Worm (Caenorhabditis elegans) whole organism, mixed stage, embryonic: ENCODE measurements around the gene cpar-1.
A peak's percentile ranks its signal among the peaks of the same experiment; 100 is the strongest.
"Not testable (repeated sequence)": the region's sequence is repeated elsewhere in the genome, so short reads cannot be mapped to it uniquely, and the experiment has no call there.

Experiments
- M03D4.4 ChIP-seq: sonication (generic microtip); optimal IDR thresholded peaks from 2 replicates; lab custom pipeline; 2017; ENCODE audit warnings: mild to moderate bottlenecking, missing genetic modification characterization, missing compliant biosample characterization
- bed-3 ChIP-seq: fragments of 200-800 bp; sonication (Bioruptor generic); optimal IDR thresholded peaks from 3 replicates; lab custom pipeline; 2018; ENCODE audit warnings: mild to moderate bottlenecking, missing genetic modification characterization, moderate library complexity, missing compliant biosample characterization
- blmp-1 ChIP-seq: fragments of 150-350 bp; optimal IDR thresholded peaks from 2 replicates; lab custom pipeline; 2014; ENCODE audit warnings: missing biosample characterization, missing genetic modification characterization
- ceh-39 ChIP-seq: fragments of 150-350 bp; optimal IDR thresholded peaks from 2 replicates; lab custom pipeline; 2014; ENCODE audit warnings: missing biosample characterization, missing genetic modification characterization
- ceh-43 ChIP-seq: fragments of 200-800 bp; sonication (Bioruptor generic); optimal IDR thresholded peaks from 2 replicates; lab custom pipeline; 2018; ENCODE audit warnings: mild to moderate bottlenecking, missing genetic modification characterization, moderate library complexity, missing compliant biosample characterization
- ceh-83 ChIP-seq: fragments of 200-800 bp; sonication (Bioruptor generic); optimal IDR thresholded peaks from 2 replicates; lab custom pipeline; 2018; ENCODE audit warnings: mild to moderate bottlenecking, missing genetic modification characterization, missing compliant biosample characterization
- ces-1 ChIP-seq: fragments of 150-350 bp; optimal IDR thresholded peaks from 2 replicates; lab custom pipeline; 2014; ENCODE audit warnings: missing biosample characterization, missing genetic modification reagents, missing genetic modification characterization
- elt-1 ChIP-seq: sonication (generic microtip); optimal IDR thresholded peaks from 2 replicates; lab custom pipeline; 2017; ENCODE audit warnings: missing genetic modification characterization, mild to moderate bottlenecking, missing compliant biosample characterization, antibody characterized with exemption, moderate library complexity, borderline replicate concordance; ENCODE audit not compliant: insufficient read depth
- elt-3 ChIP-seq: fragments of 150-350 bp; optimal IDR thresholded peaks from 2 replicates; lab custom pipeline; 2014; ENCODE audit warnings: missing biosample characterization, missing genetic modification characterization
- flh-1 ChIP-seq: fragments of 200-800 bp; sonication (Bioruptor generic); optimal IDR thresholded peaks from 2 replicates; lab custom pipeline; 2018; ENCODE audit warnings: mild to moderate bottlenecking, missing genetic modification characterization, moderate library complexity, missing compliant biosample characterization
- ham-2 ChIP-seq: fragments of 200-800 bp; sonication (Bioruptor generic); optimal IDR thresholded peaks from 2 replicates; lab custom pipeline; 2018; ENCODE audit warnings: mild to moderate bottlenecking, missing genetic modification characterization, missing compliant biosample characterization
- hlh-1 ChIP-seq: fragments of 150-350 bp; optimal IDR thresholded peaks from 2 replicates; lab custom pipeline; 2014; ENCODE audit warnings: missing biosample characterization, missing genetic modification reagents, missing genetic modification characterization
- lin-13 ChIP-seq: fragments of 150-350 bp; optimal IDR thresholded peaks from 2 replicates; lab custom pipeline; 2014; ENCODE audit warnings: missing biosample characterization, missing genetic modification characterization
- lin-32 ChIP-seq: fragments of 200-800 bp; sonication (Bioruptor generic); optimal IDR thresholded peaks from 2 replicates; lab custom pipeline; 2018; ENCODE audit warnings: mild to moderate bottlenecking, missing genetic modification characterization, missing compliant biosample characterization
- lsy-2 ChIP-seq: fragments of 150-350 bp; optimal IDR thresholded peaks from 2 replicates; lab custom pipeline; 2014; ENCODE audit warnings: missing biosample characterization, missing genetic modification characterization
- mab-5 ChIP-seq: fragments of 150-350 bp; optimal IDR thresholded peaks from 2 replicates; lab custom pipeline; 2014; ENCODE audit warnings: missing biosample characterization, missing genetic modification characterization
- mep-1 ChIP-seq: fragments of 150-350 bp; optimal IDR thresholded peaks from 2 replicates; lab custom pipeline; 2017; ENCODE audit warnings: missing biosample characterization, missing genetic modification reagents, missing genetic modification characterization, inconsistent platforms
- mls-2 ChIP-seq: sonication (generic microtip); optimal IDR thresholded peaks from 2 replicates; lab custom pipeline; 2016; ENCODE audit warnings: mild to moderate bottlenecking, missing genetic modification characterization, moderate library complexity, missing compliant biosample characterization
- nhr-12 ChIP-seq: fragments of 150-350 bp; optimal IDR thresholded peaks from 2 replicates; lab custom pipeline; 2014; ENCODE audit warnings: missing biosample characterization, missing genetic modification characterization
- nhr-237 ChIP-seq: fragments of 150-350 bp; optimal IDR thresholded peaks from 2 replicates; lab custom pipeline; 2014; ENCODE audit warnings: missing biosample characterization, missing genetic modification characterization
- nhr-28 ChIP-seq: fragments of 150-350 bp; optimal IDR thresholded peaks from 2 replicates; lab custom pipeline; 2014; ENCODE audit warnings: missing biosample characterization, missing genetic modification characterization
- nhr-76 ChIP-seq: sonication (generic microtip); optimal IDR thresholded peaks from 2 replicates; lab custom pipeline; 2017; ENCODE audit warnings: missing biosample characterization, missing genetic modification characterization
- pha-4 ChIP-seq: fragments of 150-350 bp; optimal IDR thresholded peaks from 2 replicates; lab custom pipeline; 2018; ENCODE audit warnings: missing biosample characterization, missing genetic modification reagents, missing genetic modification characterization
- sem-2 ChIP-seq: fragments of 200-800 bp; sonication (Bioruptor generic); optimal IDR thresholded peaks from 2 replicates; lab custom pipeline; 2018; ENCODE audit warnings: mild to moderate bottlenecking, missing genetic modification characterization, missing compliant biosample characterization
- snpc-4 ChIP-seq: fragments of 150-350 bp; optimal IDR thresholded peaks from 2 replicates; lab custom pipeline; 2014; ENCODE audit warnings: missing biosample characterization, missing genetic modification characterization
- sptf-1 ChIP-seq: sonication (generic microtip); optimal IDR thresholded peaks from 2 replicates; lab custom pipeline; 2017; ENCODE audit warnings: mild to moderate bottlenecking, missing genetic modification characterization, moderate library complexity, missing compliant biosample characterization
- tbx-8 ChIP-seq: fragments of 200-800 bp; sonication (Bioruptor generic); optimal IDR thresholded peaks from 2 replicates; lab custom pipeline; 2018; ENCODE audit warnings: mild to moderate bottlenecking, missing genetic modification characterization, moderate library complexity, missing compliant biosample characterization
- unc-120 ChIP-seq: sonication (generic microtip); optimal IDR thresholded peaks from 2 replicates; lab custom pipeline; 2017; ENCODE audit warnings: missing genetic modification characterization, missing compliant biosample characterization; ENCODE audit not compliant: poor library complexity, severe bottlenecking
- unc-62 ChIP-seq: fragments of 150-350 bp; optimal IDR thresholded peaks from 2 replicates; lab custom pipeline; 2014; ENCODE audit warnings: missing biosample characterization, missing genetic modification reagents, missing genetic modification characterization
- ztf-11 ChIP-seq: fragments of 150-350 bp; optimal IDR thresholded peaks from 2 replicates; lab custom pipeline; 2014; ENCODE audit warnings: missing biosample characterization, missing genetic modification characterization

The cpar-1 gene

DNA sequence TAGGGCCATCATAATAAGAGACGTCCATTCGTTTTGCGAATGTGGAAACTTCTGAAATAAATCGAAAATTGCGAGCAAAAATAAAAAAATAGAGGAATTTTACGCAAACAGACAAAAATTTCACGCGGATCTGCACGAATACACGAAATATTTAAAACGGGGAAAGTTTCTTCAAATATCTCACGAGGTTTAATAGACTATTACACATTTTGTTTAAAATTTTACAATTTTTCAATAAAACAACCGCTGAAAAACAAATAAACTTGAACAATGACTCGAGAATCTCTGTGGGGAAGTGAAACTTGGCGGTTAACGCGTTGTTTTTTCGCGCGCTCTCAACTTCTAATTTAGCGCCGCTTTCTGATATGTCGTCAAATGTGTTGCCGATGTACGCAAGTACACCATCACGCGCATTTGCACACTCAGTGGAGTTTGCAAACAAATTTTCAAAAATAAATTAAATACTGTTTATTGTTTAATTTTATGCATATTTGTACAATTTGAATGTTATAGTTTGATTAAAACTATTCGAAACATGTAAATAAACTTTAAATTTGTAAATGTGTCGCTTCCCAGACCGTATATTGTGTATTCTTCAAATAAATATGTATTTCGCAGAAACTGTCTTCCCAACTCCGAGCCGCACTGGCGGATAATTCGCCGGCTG, 40.6 kb upstream of the cpar-1 start, which contains the start of the genes gpr-2 and rgr-1:
TSS of gene gpr-2 (minus strand) at position 51 of the 667 bp plus-strand sequence.
TSS of gene rgr-1 (plus strand) at position 617 of the 667 bp plus-strand sequence.
- TF ChIP-seq sem-2, result no peak
- peak; percentile 20 for TF ChIP-seq lsy-2
- TF ChIP-seq lin-13 (tag; lab: Kevin White, UChicago), result no peak
- TF ChIP-seq ztf-11, result no peak
- no peak for TF ChIP-seq nhr-76 (tag; lab: Kevin White, UChicago)
- no peak for TF ChIP-seq flh-1
- TF ChIP-seq ces-1 (GFP tag; lab: Kevin White, UChicago), result peak; percentile 45
- peak; percentile 13 for TF ChIP-seq mep-1
- peak; percentile 18 for TF ChIP-seq pha-4
- TF ChIP-seq nhr-237 (tag; lab: Kevin White, UChicago), result no peak
- TF ChIP-seq bed-3, result no peak
- no peak for TF ChIP-seq mls-2 (tag; lab: Kevin White, UChicago)
- TF ChIP-seq ceh-83 (GFP tag; lab: Kevin White, UChicago), result no peak
- no peak for TF ChIP-seq nhr-28 (tag; lab: Kevin White, UChicago)
- no peak for TF ChIP-seq hlh-1 (tag; lab: Kevin White, UChicago)
- no peak for TF ChIP-seq nhr-12 (tag; lab: Kevin White, UChicago)
- TF ChIP-seq tbx-8 (GFP tag; lab: Kevin White, UChicago), result no peak
- no peak for TF ChIP-seq ham-2 (GFP tag; lab: Kevin White, UChicago)
- no peak for TF ChIP-seq ceh-43 (GFP tag; lab: Kevin White, UChicago)
- no peak for TF ChIP-seq blmp-1 (tag; lab: Kevin White, UChicago)
- no peak for TF ChIP-seq unc-62 (GFP tag; lab: Kevin White, UChicago)
- no peak for TF ChIP-seq elt-3

DNA sequence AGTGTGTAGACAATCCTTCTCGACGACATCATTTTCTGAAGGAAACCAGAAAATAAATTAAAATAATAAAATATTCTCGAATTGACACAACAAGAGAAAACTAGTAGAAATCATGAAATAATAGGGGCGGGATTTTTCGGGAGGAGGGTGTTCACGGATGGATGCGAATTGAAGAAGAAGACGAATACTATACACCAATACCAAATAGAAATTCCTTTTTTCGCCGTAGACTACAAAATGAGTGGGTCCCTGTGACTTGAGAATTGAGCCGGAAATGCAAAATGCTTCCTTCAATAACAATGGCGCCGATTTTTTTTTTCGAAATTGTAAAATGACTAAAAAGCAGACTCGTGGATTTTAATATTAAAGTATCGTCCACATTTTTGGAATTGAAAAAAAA, 32.8 kb upstream of the cpar-1 start, which contains the start of gene nlp-48:
TSS of gene nlp-48 (minus strand) at position 101 of the 400 bp plus-strand sequence.
- TF ChIP-seq ztf-11, result no peak
- no peak for TF ChIP-seq sptf-1 (tag; lab: Kevin White, UChicago)
- TF ChIP-seq unc-120, result no peak
- TF ChIP-seq mab-5 (tag; lab: Kevin White, UChicago), result no peak
- no peak for TF ChIP-seq lsy-2

ce11 chrIII:9406600-9406999, 27.3 kb upstream of the cpar-1 start, which contains the start of gene T26G10.1:
Gene T26G10.1, minus strand, starts transcription at chrIII:9406641.
- TF ChIP-seq M03D4.4 (tag; lab: Kevin White, UChicago) (no peak), mep-1 (peak; percentile 49), blmp-1 (tag; lab: Kevin White, UChicago) (peak; percentile 43), tbx-8 (GFP tag; lab: Kevin White, UChicago) (no peak), lsy-2 (peak; percentile 64), sem-2 (no peak), nhr-237 (tag; lab: Kevin White, UChicago) (peak; percentile 30), pha-4 (peak; percentile 35), ces-1 (GFP tag; lab: Kevin White, UChicago) (peak; percentile 66)

ce11 chrIII:9413340-9413739, 20.5 kb upstream of the cpar-1 start, which contains the start of gene T26G10.3:
Gene T26G10.3, minus strand, starts transcription at chrIII:9413440.
- TF ChIP-seq sem-2 (no peak), ceh-39 (tag; lab: Kevin White, UChicago) (no peak), snpc-4 (tag; lab: Kevin White, UChicago) (no peak)

DNA sequence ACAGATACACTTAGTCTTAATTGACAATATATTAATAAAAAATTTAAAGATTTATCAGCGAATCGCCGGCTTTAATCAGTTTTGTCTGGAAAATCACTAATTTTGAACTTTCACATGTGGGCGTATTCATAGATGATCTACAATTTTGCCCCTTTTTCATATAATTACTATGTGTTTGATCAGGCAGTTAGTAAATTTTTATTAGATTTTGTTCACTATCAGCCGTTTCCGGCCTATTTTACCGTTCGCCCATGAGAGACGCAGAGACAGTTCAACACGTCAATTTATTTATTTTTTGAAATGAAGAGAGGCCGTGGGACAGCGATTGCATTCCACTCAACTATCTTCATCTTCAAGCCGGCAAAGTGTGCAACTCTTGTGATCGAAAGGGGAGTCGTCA, 13.6 kb upstream of the cpar-1 start, which contains the start of gene T26G10.4:
TSS of gene T26G10.4 (plus strand) at position 301 of the 400 bp plus-strand sequence.
- TF ChIP-seq lsy-2; elt-1; nhr-76 (tag; lab: Kevin White, UChicago): not testable (repeated sequence)

DNA sequence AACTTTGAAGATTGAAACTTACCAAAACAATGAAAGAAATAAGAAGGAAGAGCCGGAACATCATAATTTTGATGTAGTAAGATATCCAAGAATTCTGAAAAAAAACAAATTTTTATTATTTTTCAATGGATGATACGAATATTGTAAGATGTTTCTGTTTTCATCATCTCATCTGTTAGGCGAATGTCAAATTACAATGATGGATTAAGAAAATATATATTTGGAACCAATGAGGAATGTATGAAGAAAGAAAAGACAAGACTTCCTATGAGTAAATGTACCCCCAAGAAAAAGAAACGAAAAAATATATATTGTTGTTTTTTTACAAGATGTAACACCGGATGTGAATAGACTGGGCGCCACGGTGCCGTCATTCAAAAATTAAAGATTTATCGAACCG, 7.6 kb upstream of the cpar-1 start, which contains the start of gene T26G10.5:
TSS of gene T26G10.5 (minus strand) at position 101 of the 400 bp plus-strand sequence.
- TF ChIP-seq sptf-1 (tag; lab: Kevin White, UChicago) (no peak), flh-1 (no peak), tbx-8 (GFP tag; lab: Kevin White, UChicago) (no peak), lin-32 (GFP tag; lab: Kevin White, UChicago) (no peak), mep-1 (no peak)
- TF ChIP-seq, all 35 proteins: peak for 0
